Worm (Caenorhabditis elegans): ENCODE results near the gene cyp-25A3.

DNA sequence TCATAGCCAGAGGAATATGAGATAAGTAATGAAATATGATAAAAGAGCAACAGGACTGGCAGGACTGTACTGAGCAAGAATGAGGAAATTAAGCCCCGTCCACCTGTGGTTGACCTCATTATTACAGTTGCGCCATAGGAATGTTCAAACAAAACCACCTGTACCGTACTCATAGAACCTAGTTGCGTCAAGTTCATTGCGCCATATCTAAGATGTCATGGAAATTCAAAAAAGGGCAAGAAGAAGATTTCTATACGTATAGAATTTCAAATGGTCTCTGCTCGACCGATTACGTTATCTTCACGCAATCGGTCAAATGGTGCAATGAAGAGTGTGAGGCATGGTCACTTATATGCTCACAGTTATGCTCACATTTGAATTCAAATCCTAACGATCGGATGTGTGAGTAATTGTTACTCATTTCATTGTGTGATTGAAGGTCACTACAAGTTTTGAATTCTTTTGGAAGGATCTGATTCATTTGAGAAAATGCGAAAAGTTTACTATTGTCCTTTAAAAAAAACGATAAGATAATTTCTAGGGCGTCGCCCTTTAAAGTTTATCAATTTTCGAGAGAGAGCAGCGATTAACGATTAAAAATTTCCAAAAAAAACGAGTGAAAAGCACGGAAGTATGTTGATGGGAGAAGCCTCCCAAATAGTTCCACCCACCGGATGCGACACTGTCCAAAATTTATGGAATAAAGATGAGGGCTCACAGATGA is 32.4 kb upstream of the cyp-25A3 start:
- no peak for TF ChIP-seq pha-4 (tag; optimal IDR thresholded peaks at IDR 0.05)
- no peak for TF ChIP-seq nhr-12 (tag; optimal IDR thresholded peaks at IDR 0.05)

Measured in whole organism, mixed stage, embryonic.